Fruit fly (Drosophila melanogaster) Kc167 (cell line): ENCODE data around the gene CG6059.

Experiments
- Myc ChIP-seq: fragments of >200 bp; optimal IDR thresholded peaks from 2 replicates; lab custom pipeline; 2017; ENCODE audit warnings: missing external identifiers
- Sin3A ChIP-seq: fragments of >200 bp; optimal IDR thresholded peaks from 2 replicates; lab custom pipeline; 2018; ENCODE audit warnings: missing external identifiers
- h ChIP-seq: fragments of >200 bp; optimal IDR thresholded peaks from 3 replicates; lab custom pipeline; 2018; ENCODE audit warnings: missing external identifiers
- insv ChIP-seq: fragments of >200 bp; optimal IDR thresholded peaks from 3 replicates; lab custom pipeline; 2018; ENCODE audit warnings: missing external identifiers
- psq ChIP-seq: fragments of >200 bp; optimal IDR thresholded peaks from 2 replicates; lab custom pipeline; 2017; ENCODE audit warnings: missing external identifiers
- ttk ChIP-seq: sonication (Bioruptor generic); optimal IDR thresholded peaks from 2 replicates; lab custom pipeline; 2017; ENCODE audit warnings: missing external identifiers

- no peak for TF ChIP-seq Sin3A
- TF ChIP-seq Myc (lab: Kevin White, UChicago) = no peak
- no peak for TF ChIP-seq psq (lab: Kevin White, UChicago)
- TF ChIP-seq h (lab: Kevin White, UChicago) = no peak
- no peak for TF ChIP-seq ttk
- TF ChIP-seq insv (lab: Kevin White, UChicago) = no peak
Measured at dm6 chr3R:27133992-27134391, 9.5 kb upstream of the CG6059 start.
